Fruit fly (Drosophila melanogaster): Measurements from ENCODE around the gene CG6621.

DNA sequence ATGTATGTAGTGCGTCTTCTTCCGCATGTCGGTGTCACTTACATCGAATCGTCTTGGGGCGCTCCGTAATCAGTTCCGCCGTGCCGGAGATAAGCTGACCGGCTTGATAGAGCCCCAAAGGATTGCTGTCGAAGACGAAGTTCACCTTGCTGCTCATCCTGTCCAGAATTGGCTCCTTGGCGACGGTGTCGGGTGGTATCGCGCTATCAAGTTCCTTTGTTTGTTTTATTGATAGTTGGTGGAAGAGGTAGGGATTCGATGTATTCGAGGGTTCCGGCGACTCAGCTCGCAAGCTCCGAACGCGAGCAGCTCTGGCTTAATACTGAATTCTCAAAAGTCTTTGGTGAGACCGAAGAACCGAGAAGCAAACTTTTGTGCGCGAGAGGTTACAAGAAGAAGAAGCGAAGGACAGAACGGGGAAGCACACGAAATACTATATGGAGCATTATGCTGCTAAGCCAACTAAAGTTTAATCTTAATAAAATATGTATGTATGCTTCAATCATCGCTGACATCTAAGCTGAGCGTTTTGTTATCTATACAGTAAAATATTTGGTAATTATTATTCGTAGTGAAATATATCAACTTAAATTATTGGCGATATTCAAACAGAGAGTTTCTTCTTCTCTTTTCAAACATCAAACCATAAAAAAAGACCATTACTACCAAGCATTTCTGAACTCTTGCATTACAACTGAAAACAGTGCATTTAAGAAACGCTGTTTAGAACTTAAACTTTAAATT lies 8.5 kb downstream of the CG6621 start, which contains the start of gene CG14696:
- no peak for TF ChIP-seq Pif1B (GFP tag; optimal IDR thresholded peaks at IDR 0.05)
- TF ChIP-seq Ets98B (GFP tag; IDR thresholded peaks at IDR 0.05) = no peak
- no peak for TF ChIP-seq CG34367 (tag; optimal IDR thresholded peaks at IDR 0.05)
- TF ChIP-seq Pif1A (GFP tag; optimal IDR thresholded peaks at IDR 0.05) = no peak
- TF ChIP-seq CG12605 (GFP tag; IDR thresholded peaks at IDR 0.05) = no peak
- TF ChIP-seq CG32121 (GFP tag; IDR thresholded peaks at IDR 0.05) = no peak
- no peak for TF ChIP-seq EcR (GFP tag; optimal IDR thresholded peaks at IDR 0.05)
- TF ChIP-seq Snoo (tag; optimal IDR thresholded peaks at IDR 0.05) = no peak
- no peak for TF ChIP-seq CG9948 (tag; optimal IDR thresholded peaks at IDR 0.05)
- no peak for TF ChIP-seq D1 (tag; optimal IDR thresholded peaks at IDR 0.05)
- TF ChIP-seq CG15710 (tag; optimal IDR thresholded peaks at IDR 0.05) = no peak
- no peak for TF ChIP-seq CG10348 (GFP tag; IDR thresholded peaks at IDR 0.05)
- no peak for TF ChIP-seq CG14655 (GFP tag; optimal IDR thresholded peaks at IDR 0.05)
- no peak for TF ChIP-seq CG4496 (GFP tag; IDR thresholded peaks at IDR 0.05)
